Fruit fly (Drosophila melanogaster): ENCODE data around the gene Fancl.

dm6 chr3R:10080699-10081098 is 28.0 kb upstream of the Fancl start:
- TF ChIP-seq CG8478 (optimal IDR thresholded peaks at IDR 0.05), result no peak
- TF ChIP-seq CTCF (optimal IDR thresholded peaks at IDR 0.05), result no peak

Measured in S2 (cell line).